Fruit fly (Drosophila melanogaster): ENCODE results near the gene CG6999.

DNA sequence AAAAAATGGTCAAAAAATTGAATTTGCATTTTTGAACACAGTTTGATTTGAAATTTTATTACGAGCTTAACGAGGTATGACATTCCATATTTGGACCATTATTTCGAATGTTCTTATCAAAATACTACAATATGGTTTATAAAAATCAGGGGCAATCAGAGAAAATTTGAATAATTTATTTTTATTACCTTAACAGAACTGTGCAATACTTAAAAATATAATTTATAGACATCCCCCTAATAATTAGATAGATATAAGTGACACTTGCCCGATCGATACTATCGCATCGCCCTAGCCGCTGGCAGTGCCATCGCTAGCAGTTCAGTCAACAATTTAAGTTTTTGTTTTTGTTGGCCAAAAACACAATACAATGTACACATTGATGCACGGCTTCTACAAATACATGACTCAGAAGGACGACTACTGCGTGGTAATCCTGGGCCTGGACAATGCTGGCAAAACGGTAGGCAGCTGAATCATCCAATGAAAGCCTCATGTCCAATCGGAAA, 18.7 kb downstream of the CG6999 start, which contains the start of gene Arfrp1:
- TF ChIP-seq NFAT (GFP tag; IDR thresholded peaks at IDR 0.05), result peak; percentile 35; the same call in 1 of the 2 replicates
- peak; percentile 79 for TF ChIP-seq CG34224 (GFP tag; IDR thresholded peaks at IDR 0.05; ENCODE audit: partially characterized antibody)
- TF ChIP-seq Mes4 (GFP tag; optimal IDR thresholded peaks at IDR 0.05), result no peak
- TF ChIP-seq GATAe (GFP tag; conservative IDR thresholded peaks at IDR 0.05), result no peak
- TF ChIP-seq Hmr (GFP tag; optimal IDR thresholded peaks at IDR 0.05), result no peak
- TF ChIP-seq CG17568 (GFP tag; optimal IDR thresholded peaks at IDR 0.05), result no peak
- no peak for TF ChIP-seq CTCF (GFP tag; optimal IDR thresholded peaks at IDR 0.05)
- TF ChIP-seq NC2β (GFP tag; optimal IDR thresholded peaks at IDR 0.05), result no peak
- no peak for TF ChIP-seq CG6272 (GFP tag; IDR thresholded peaks at IDR 0.05)
- no peak for TF ChIP-seq CG5245 (GFP tag; optimal IDR thresholded peaks at IDR 0.05)

Measured in whole organism, embryonic.